Fruit fly (Drosophila melanogaster) whole organism, embryonic: Measurements from ENCODE around the gene mus302.

Experiments used
- Ada2b ChIP-seq: fragments of 200-800 bp; sonication (Bioruptor generic); IDR thresholded peaks from 2 replicates; pipeline ENCODE4 v1.3.6; 2022; ENCODE audit warnings: missing biosample characterization, missing genetic modification characterization
- BEAF-32 ChIP-seq: fragments of 200-800 bp; sonication (Bioruptor generic); optimal IDR thresholded peaks from 3 replicates; lab custom pipeline; 2017; ENCODE audit warnings: missing biosample characterization, missing genetic modification characterization, mild to moderate bottlenecking, moderate library complexity, missing genetic modification reagents
- CG10267 ChIP-seq: fragments of 200-800 bp; sonication (Bioruptor generic); optimal IDR thresholded peaks from 2 replicates; lab custom pipeline; 2018; ENCODE audit warnings: missing biosample characterization, mild to moderate bottlenecking, missing genetic modification characterization, moderate library complexity
- CG10431 ChIP-seq: fragments of 200-800 bp; sonication (Bioruptor generic); optimal IDR thresholded peaks from 3 replicates; lab custom pipeline; 2018; ENCODE audit warnings: missing biosample characterization, mild to moderate bottlenecking, missing genetic modification characterization
- CG10462 ChIP-seq: fragments of 200-800 bp; sonication (Bioruptor generic); optimal IDR thresholded peaks from 2 replicates; lab custom pipeline; 2016; ENCODE audit warnings: missing biosample characterization, missing genetic modification characterization
- CG10543 ChIP-seq: fragments of 200-800 bp; sonication (Bioruptor generic); optimal IDR thresholded peaks from 3 replicates; lab custom pipeline; 2017; ENCODE audit warnings: missing biosample characterization, mild to moderate bottlenecking, missing genetic modification characterization, moderate library complexity
- CG15514 ChIP-seq: fragments of 200-800 bp; sonication (Bioruptor generic); optimal IDR thresholded peaks from 3 replicates; lab custom pipeline; 2017; ENCODE audit warnings: missing biosample characterization, missing genetic modification characterization, mild to moderate bottlenecking, moderate library complexity, missing genetic modification reagents
- CG1603 ChIP-seq: fragments of 200-800 bp; sonication (Bioruptor generic); optimal IDR thresholded peaks from 2 replicates; lab custom pipeline; 2019; ENCODE audit warnings: missing biosample characterization, mild to moderate bottlenecking, missing genetic modification characterization, moderate library complexity
- CG17328 ChIP-seq: fragments of 200-800 bp; sonication (Bioruptor generic); IDR thresholded peaks from 2 replicates; pipeline ENCODE4 v1.3.6; 2022; ENCODE audit warnings: missing biosample characterization, missing genetic modification characterization
- CG17802 ChIP-seq: fragments of 200-800 bp; sonication (Bioruptor generic); optimal IDR thresholded peaks from 2 replicates; lab custom pipeline; 2018; ENCODE audit warnings: missing biosample characterization, mild to moderate bottlenecking, missing genetic modification characterization, moderate library complexity
- CG2678 ChIP-seq: fragments of 200-800 bp; sonication (Bioruptor generic); optimal IDR thresholded peaks from 3 replicates; lab custom pipeline; 2019; ENCODE audit warnings: missing biosample characterization, mild to moderate bottlenecking, missing genetic modification characterization, moderate library complexity
- CG33213 ChIP-seq: fragments of 200-800 bp; sonication (Bioruptor generic); optimal IDR thresholded peaks from 3 replicates; lab custom pipeline; 2016; ENCODE audit warnings: missing biosample characterization, missing genetic modification characterization
- CG43689 ChIP-seq: fragments of 200-800 bp; sonication (Bioruptor generic); IDR thresholded peaks from 2 replicates; pipeline ENCODE4 v1.3.6; 2022; ENCODE audit warnings: missing biosample characterization, missing genetic modification characterization
- CG4707 ChIP-seq: fragments of 200-800 bp; sonication (Bioruptor generic); optimal IDR thresholded peaks from 2 replicates; lab custom pipeline; 2018; ENCODE audit warnings: missing biosample characterization, mild to moderate bottlenecking, missing genetic modification characterization, moderate library complexity
- CG4820 ChIP-seq: fragments of 200-800 bp; sonication (Bioruptor generic); optimal IDR thresholded peaks from 3 replicates; lab custom pipeline; 2016; ENCODE audit warnings: missing biosample characterization, missing genetic modification characterization
- CG4854 ChIP-seq: fragments of 200-800 bp; sonication (Bioruptor generic); optimal IDR thresholded peaks from 2 replicates; lab custom pipeline; 2016; ENCODE audit warnings: missing biosample characterization, missing genetic modification characterization, inconsistent platforms
- CG5180 ChIP-seq: fragments of 200-800 bp; sonication (Bioruptor generic); optimal IDR thresholded peaks from 3 replicates; lab custom pipeline; 2017; ENCODE audit warnings: missing biosample characterization, missing genetic modification characterization, mild to moderate bottlenecking, moderate library complexity, missing genetic modification reagents
- CG5245 ChIP-seq: fragments of 200-800 bp; sonication (Bioruptor generic); optimal IDR thresholded peaks from 3 replicates; lab custom pipeline; 2016; ENCODE audit warnings: missing biosample characterization, missing genetic modification characterization
- CG6765 ChIP-seq: fragments of 200-800 bp; sonication (Bioruptor generic); optimal IDR thresholded peaks from 3 replicates; lab custom pipeline; 2017; ENCODE audit warnings: missing biosample characterization, mild to moderate bottlenecking, missing genetic modification characterization
- CG8281 ChIP-seq: fragments of 200-800 bp; sonication (Bioruptor generic); optimal IDR thresholded peaks from 2 replicates; lab custom pipeline; 2018; ENCODE audit warnings: missing biosample characterization, mild to moderate bottlenecking, missing genetic modification characterization, moderate library complexity
- Gsc ChIP-seq: fragments of 200-800 bp; sonication (Bioruptor generic); IDR thresholded peaks from 2 replicates; pipeline ENCODE4 v1.3.6; 2022; ENCODE audit warnings: missing biosample characterization, missing genetic modification characterization
- HLHmδ ChIP-seq: fragments of 200-800 bp; sonication (Bioruptor generic); optimal IDR thresholded peaks from 2 replicates; lab custom pipeline; 2018; ENCODE audit warnings: missing biosample characterization, mild to moderate bottlenecking, missing genetic modification characterization, moderate library complexity
- Hey ChIP-seq: fragments of 200-800 bp; sonication (Bioruptor generic); optimal IDR thresholded peaks from 3 replicates; lab custom pipeline; 2018; ENCODE audit warnings: missing biosample characterization, mild to moderate bottlenecking, missing genetic modification characterization
- Hmx ChIP-seq: fragments of 200-800 bp; sonication (Bioruptor generic); optimal IDR thresholded peaks from 2 replicates; lab custom pipeline; 2016; ENCODE audit warnings: missing biosample characterization, missing genetic modification characterization
- Lpt ChIP-seq: fragments of >200 bp; optimal IDR thresholded peaks from 2 replicates; lab custom pipeline; 2018; ENCODE audit warnings: missing biosample characterization, missing genetic modification characterization
- Myb ChIP-seq: fragments of 200-800 bp; sonication (Bioruptor generic); optimal IDR thresholded peaks from 2 replicates; lab custom pipeline; 2016; ENCODE audit warnings: missing biosample characterization, missing genetic modification characterization
- NC2β ChIP-seq: fragments of 200-800 bp; sonication (Bioruptor generic); optimal IDR thresholded peaks from 2 replicates; lab custom pipeline; 2016; ENCODE audit warnings: missing biosample characterization, missing genetic modification characterization
- NFAT ChIP-seq: fragments of 200-800 bp; sonication (Bioruptor generic); IDR thresholded peaks from 2 replicates; pipeline ENCODE4 v1.3.6; 2022; ENCODE audit warnings: missing biosample characterization, missing genetic modification characterization
- Opbp ChIP-seq: fragments of 200-800 bp; sonication (Bioruptor generic); IDR thresholded peaks from 3 replicates; pipeline ENCODE4 v1.3.6; 2022; ENCODE audit warnings: missing biosample characterization, missing genetic modification characterization; ENCODE audit not compliant: partially characterized antibody
- Pdp1 ChIP-seq, 2 experiments: fragments of 200-800 bp; sonication (Bioruptor generic); optimal IDR thresholded peaks; 3 replicates each; lab custom pipeline; 2016; ENCODE audit warnings: missing biosample characterization in 2 of 2, missing genetic modification characterization in 2 of 2, mild to moderate bottlenecking in 1 of 2, moderate library complexity in 1 of 2
- Sox102F ChIP-seq: fragments of 200-800 bp; sonication (Bioruptor generic); optimal IDR thresholded peaks from 2 replicates; lab custom pipeline; 2018; ENCODE audit warnings: missing biosample characterization, mild to moderate bottlenecking, missing genetic modification characterization, moderate library complexity
- Trl ChIP-seq, 3 experiments: fragments of >200 bp in 2 of 3; fragments of 200-800 bp in 1 of 3; sonication (Bioruptor generic) in 1 of 3; optimal IDR thresholded peaks; 2 replicates in 1 of 3; 3 replicates in 2 of 3; lab custom pipeline; 2016 to 2017; ENCODE audit warnings: missing biosample characterization in 1 of 3, missing genetic modification characterization in 1 of 3
- al ChIP-seq: fragments of 200-800 bp; sonication (Bioruptor generic); IDR thresholded peaks from 2 replicates; pipeline ENCODE4 v1.3.6; 2022; ENCODE audit warnings: missing biosample characterization, missing genetic modification characterization
- fd64A ChIP-seq: fragments of 200-800 bp; sonication (Bioruptor generic); optimal IDR thresholded peaks from 3 replicates; lab custom pipeline; 2018; ENCODE audit warnings: missing biosample characterization, mild to moderate bottlenecking, missing genetic modification characterization
- hb ChIP-seq: fragments of 200-800 bp; sonication (Bioruptor generic); IDR thresholded peaks from 3 replicates; pipeline ENCODE4 v1.3.6; 2022; ENCODE audit warnings: missing biosample characterization, missing genetic modification characterization; ENCODE audit not compliant: partially characterized antibody
- hth ChIP-seq: fragments of >200 bp; optimal IDR thresholded peaks from 2 replicates; lab custom pipeline; 2017; ENCODE audit warnings: inconsistent platforms
- insv ChIP-seq, 2 experiments: fragments of 200-800 bp; sonication (Bioruptor generic); optimal IDR thresholded peaks; 3 replicates each; lab custom pipeline; 2016 to 2018; ENCODE audit warnings: missing biosample characterization in 2 of 2, missing genetic modification characterization in 2 of 2
- jumu ChIP-seq: fragments of 200-800 bp; sonication (Bioruptor generic); optimal IDR thresholded peaks from 3 replicates; lab custom pipeline; 2016; ENCODE audit warnings: missing biosample characterization, missing genetic modification characterization
- kah ChIP-seq: fragments of 200-800 bp; sonication (Bioruptor generic); optimal IDR thresholded peaks from 2 replicates; lab custom pipeline; 2018; ENCODE audit warnings: missing biosample characterization, mild to moderate bottlenecking, missing genetic modification characterization
- knrl ChIP-seq: fragments of 200-800 bp; sonication (Bioruptor generic); IDR thresholded peaks from 3 replicates; pipeline ENCODE4 v1.3.6; 2022; ENCODE audit warnings: missing biosample characterization, missing genetic modification characterization; ENCODE audit not compliant: partially characterized antibody
- lola ChIP-seq, 3 experiments: fragments of >200 bp in 2 of 3; fragments of 200-800 bp in 1 of 3; sonication (Bioruptor generic) in 1 of 3; optimal IDR thresholded peaks; 2 replicates each; lab custom pipeline; 2017 to 2019; ENCODE audit warnings: missing biosample characterization in 3 of 3, missing genetic modification characterization in 3 of 3, mild to moderate bottlenecking in 1 of 3, moderate library complexity in 1 of 3
- pb ChIP-seq: fragments of 200-800 bp; sonication (Bioruptor generic); optimal IDR thresholded peaks from 3 replicates; lab custom pipeline; 2016; ENCODE audit warnings: missing biosample characterization, missing genetic modification characterization
- prd ChIP-seq, 3 experiments: fragments of >200 bp in 2 of 3; fragments of 200-800 bp in 1 of 3; sonication (Bioruptor generic) in 1 of 3; optimal IDR thresholded peaks in 2 of 3; IDR thresholded peaks in 1 of 3; 2 replicates in 2 of 3; 3 replicates in 1 of 3; pipeline versions ENCODE4 v1.3.6 to Lab custom; 2017 to 2022; ENCODE audit warnings: missing biosample characterization in 1 of 3, missing genetic modification characterization in 1 of 3
- shn ChIP-seq: fragments of 200-800 bp; sonication (Bioruptor generic); optimal IDR thresholded peaks from 3 replicates; lab custom pipeline; 2016; ENCODE audit warnings: missing biosample characterization, missing genetic modification characterization
- tio ChIP-seq: fragments of 200-800 bp; sonication (Bioruptor generic); optimal IDR thresholded peaks from 2 replicates; lab custom pipeline; 2017; ENCODE audit warnings: missing biosample characterization, missing genetic modification characterization, inconsistent platforms
- trem ChIP-seq: fragments of 200-800 bp; optimal IDR thresholded peaks from 3 replicates; lab custom pipeline; 2019; ENCODE audit warnings: missing biosample characterization, mild to moderate bottlenecking, missing genetic modification characterization, moderate library complexity
- wdn ChIP-seq: fragments of 200-800 bp; sonication (Bioruptor generic); IDR thresholded peaks from 2 replicates; pipeline ENCODE4 v1.3.6; 2022; ENCODE audit warnings: missing biosample characterization, missing genetic modification characterization
- zfh1 ChIP-seq: fragments of 200-800 bp; sonication (Bioruptor generic); IDR thresholded peaks from 3 replicates; pipeline ENCODE4 v1.3.6; 2022; ENCODE audit warnings: missing biosample characterization, missing genetic modification characterization

The mus302 gene

DNA sequence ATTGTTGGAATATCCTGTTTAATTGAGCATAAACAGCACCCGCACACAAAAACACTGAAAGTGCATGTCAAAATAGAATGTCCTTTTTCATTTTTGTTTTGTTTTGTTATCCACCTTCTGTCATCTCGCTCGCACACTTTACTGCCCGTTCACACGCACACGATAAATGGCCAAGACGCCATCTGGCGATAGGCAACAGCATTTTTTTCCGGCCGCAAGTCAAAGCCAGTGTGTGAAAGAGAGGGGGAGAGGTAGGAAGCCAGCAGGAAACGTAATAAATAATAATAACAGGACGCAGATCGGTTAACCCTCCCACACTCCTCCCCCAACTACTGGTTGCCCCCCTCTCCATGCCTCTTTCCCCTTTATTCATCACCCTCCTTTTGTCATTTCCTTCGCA, 9.7 kb downstream of the mus302 start (continued):
- no peak for TF ChIP-seq Gsc (GFP tag; lab: Robert Waterston, UW)
- peak; percentile 96 for TF ChIP-seq CG17802 (tag; lab: Kevin White, UChicago)
- TF ChIP-seq shn (GFP tag; lab: Kevin White, UChicago) = peak; percentile 39
- peak in 1 of 2 experiments; percentile 70 for TF ChIP-seq insv (GFP tag; optimal IDR thresholded peaks at IDR 0.05; lab: Kevin White, UChicago)
- TF ChIP-seq kah (GFP tag; lab: Kevin White, UChicago) = peak; percentile 49
- TF ChIP-seq CG33213 (GFP tag; lab: Kevin White, UChicago) = peak; percentile 15
- TF ChIP-seq Sox102F (GFP tag; lab: Kevin White, UChicago) = peak; percentile 2
- TF ChIP-seq CG5245 (GFP tag; lab: Kevin White, UChicago) = peak; percentile 43
- TF ChIP-seq CG4854 (GFP tag; lab: Kevin White, UChicago) = no peak
- TF ChIP-seq tio (GFP tag; lab: Kevin White, UChicago) = no peak
- 0 out of 3 replicates have a peak, but pooled peaks have one; percentile 24 for TF ChIP-seq hb
- TF ChIP-seq CG43689 (GFP tag; lab: Robert Waterston, UW) = no peak
- no peak for TF ChIP-seq al (GFP tag; lab: Robert Waterston, UW)
- TF ChIP-seq lola (GFP tag; optimal IDR thresholded peaks at IDR 0.05; lab: Kevin White, UChicago) = no peak
- peak; percentile 40 for TF ChIP-seq pb (GFP tag; lab: Kevin White, UChicago)
- peak; percentile 48 for TF ChIP-seq Hey
- TF ChIP-seq HLHmδ (GFP tag; lab: Kevin White, UChicago) = peak; percentile 92
- no peak for TF ChIP-seq prd (optimal IDR thresholded peaks at IDR 0.05; lab: Kevin White, UChicago)
- peak; percentile 29; the same call in 1 of the 3 replicates for TF ChIP-seq prd (GFP tag; IDR thresholded peaks at IDR 0.05; lab: Robert Waterston, UW)
- TF ChIP-seq fd64A = peak; percentile 68
- peak; percentile 34 for TF ChIP-seq CG10431 (GFP tag; lab: Kevin White, UChicago)
- peak; percentile 1 for TF ChIP-seq CG2678 (tag; lab: Kevin White, UChicago)
- TF ChIP-seq trem (tag; lab: Kevin White, UChicago) = peak; percentile 6
- TF ChIP-seq CG15514 = peak; percentile 12
- TF ChIP-seq Ada2b (GFP tag; lab: Robert Waterston, UW) = peak; percentile 7; the same call in 1 of the 2 replicates
- peak; percentile 37 for TF ChIP-seq CG4820 (GFP tag; lab: Kevin White, UChicago)
- 0 out of 3 replicates have a peak, but pooled peaks have one; percentile 30 for TF ChIP-seq zfh1
- no peak for TF ChIP-seq CG10543 (GFP tag; lab: Kevin White, UChicago)
- TF ChIP-seq CG17328 (GFP tag; lab: Robert Waterston, UW) = peak; percentile 45
- TF ChIP-seq NFAT (GFP tag; lab: Robert Waterston, UW) = peak; percentile 42; the same call in 1 of the 2 replicates
- TF ChIP-seq CG6765 = peak; percentile 59
- TF ChIP-seq CG4707 (GFP tag; lab: Kevin White, UChicago) = peak; percentile 68
- peak; percentile 27 for TF ChIP-seq CG5180 (GFP tag; lab: Kevin White, UChicago)
- no peak for TF ChIP-seq Trl (optimal IDR thresholded peaks at IDR 0.05; lab: Kevin White, UChicago)
- TF ChIP-seq Trl (GFP tag; optimal IDR thresholded peaks at IDR 0.05; lab: Kevin White, UChicago) = peak; percentile 7
- TF ChIP-seq BEAF-32 = no peak
- TF ChIP-seq Opbp = 0 out of 3 replicates have a peak, but pooled peaks have one; percentile 29
- peak; percentile 8 for TF ChIP-seq CG10267 (tag; lab: Kevin White, UChicago)
- no peak for TF ChIP-seq Myb (GFP tag; lab: Kevin White, UChicago)
- no peak for TF ChIP-seq hth (lab: Kevin White, UChicago)
- peak; percentile 3 for TF ChIP-seq jumu (GFP tag; lab: Kevin White, UChicago)
- TF ChIP-seq Pdp1 (GFP tag; optimal IDR thresholded peaks at IDR 0.05; lab: Kevin White, UChicago) = peak in 1 of 2 experiments; percentile 9
- peak; percentile 41 for TF ChIP-seq CG1603 (tag; lab: Kevin White, UChicago)
- TF ChIP-seq NC2β = peak; percentile 8
- 0 out of 3 replicates have a peak, but pooled peaks have one; percentile 37 for TF ChIP-seq knrl
- TF ChIP-seq wdn (GFP tag; lab: Robert Waterston, UW) = no peak
- no peak for TF ChIP-seq Hmx (GFP tag; lab: Kevin White, UChicago)
- peak; percentile 38 for TF ChIP-seq Lpt (GFP tag; lab: Kevin White, UChicago)
- TF ChIP-seq CG10462 (GFP tag; lab: Kevin White, UChicago) = peak; percentile 21
- TF ChIP-seq CG8281 (tag; lab: Kevin White, UChicago) = peak; percentile 9
